Fruit fly (Drosophila melanogaster): ENCODE results near the gene CG5397.

- TF ChIP-seq Sin3A (optimal IDR thresholded peaks at IDR 0.05), result no peak
- no peak for TF ChIP-seq tup (GFP tag; optimal IDR thresholded peaks at IDR 0.05)
- no peak for TF ChIP-seq trem (tag; optimal IDR thresholded peaks at IDR 0.05)
- no peak for TF ChIP-seq chm (GFP tag; IDR thresholded peaks at IDR 0.05)
- no peak for TF ChIP-seq Scr (GFP tag; IDR thresholded peaks at IDR 0.05; ENCODE audit: partially characterized antibody)
- no peak for TF ChIP-seq CG11085 (GFP tag; IDR thresholded peaks at IDR 0.05)
- no peak for TF ChIP-seq Blimp-1 (GFP tag; optimal IDR thresholded peaks at IDR 0.05)
- no peak for TF ChIP-seq Sry-β (GFP tag; optimal IDR thresholded peaks at IDR 0.05)
- no peak for TF ChIP-seq Stat92E (GFP tag; optimal IDR thresholded peaks at IDR 0.05)
- TF ChIP-seq HmgZ (tag; optimal IDR thresholded peaks at IDR 0.05), result no peak
- TF ChIP-seq CG9876 (GFP tag; optimal IDR thresholded peaks at IDR 0.05), result no peak
- no peak for TF ChIP-seq ttk (GFP tag; IDR thresholded peaks at IDR 0.05)
- peak; percentile 21 for TF ChIP-seq CG15269 (tag; optimal IDR thresholded peaks at IDR 0.05)
- no peak for TF ChIP-seq D19B (GFP tag; optimal IDR thresholded peaks at IDR 0.05)
Measured at dm6 chr2L:1201396-1201837, 38.4 kb upstream of the CG5397 start.
